Worm (Caenorhabditis elegans) whole organism, early embryonic: ENCODE data around the gene cth-2.
A peak's percentile ranks its signal among the peaks of the same experiment; 100 is the strongest.

Experiments used
- B0310.2 ChIP-seq: sonication (generic microtip); optimal IDR thresholded peaks from 2 replicates; lab custom pipeline; 2016; ENCODE audit warnings: mild to moderate bottlenecking, missing genetic modification characterization, missing compliant biosample characterization
- F13C5.2 ChIP-seq: sonication (generic microtip); optimal IDR thresholded peaks from 2 replicates; lab custom pipeline; 2017; ENCODE audit warnings: mild to moderate bottlenecking, missing genetic modification characterization, inconsistent platforms, missing compliant biosample characterization
- aly-1 ChIP-seq: sonication (generic microtip); optimal IDR thresholded peaks from 2 replicates; lab custom pipeline; 2016; ENCODE audit warnings: missing genetic modification characterization, missing compliant biosample characterization
- ama-1 ChIP-seq: fragments of 150-350 bp; optimal IDR thresholded peaks from 2 replicates; lab custom pipeline; 2014
- ceh-13 ChIP-seq: fragments of 200-800 bp; sonication (Bioruptor generic); optimal IDR thresholded peaks from 2 replicates; lab custom pipeline; 2018; ENCODE audit warnings: mild to moderate bottlenecking, missing genetic modification characterization, missing compliant biosample characterization
- ceh-36 ChIP-seq: sonication (generic microtip); optimal IDR thresholded peaks from 2 replicates; lab custom pipeline; 2016; ENCODE audit warnings: missing genetic modification characterization, inconsistent platforms, missing compliant biosample characterization
- ets-7 ChIP-seq: sonication (generic microtip); optimal IDR thresholded peaks from 2 replicates; lab custom pipeline; 2016; ENCODE audit warnings: missing genotype, missing genetic modification characterization, missing compliant biosample characterization
- flt-1 ChIP-seq: fragments of 200-800 bp; sonication (Bioruptor generic); IDR thresholded peaks from 2 replicates; pipeline ENCODE4 v1.3.6; 2022; ENCODE audit warnings: missing genetic modification characterization, missing compliant biosample characterization
- hmbx-1 ChIP-seq: sonication (generic microtip); optimal IDR thresholded peaks from 2 replicates; lab custom pipeline; 2016; ENCODE audit warnings: mild to moderate bottlenecking, missing genetic modification characterization, missing compliant biosample characterization
- hmg-4 ChIP-seq: fragments of 200-800 bp; sonication (Bioruptor generic); optimal IDR thresholded peaks from 2 replicates; lab custom pipeline; 2018; ENCODE audit warnings: mild to moderate bottlenecking, missing genetic modification characterization, missing compliant biosample characterization
- hnd-1 ChIP-seq: sonication (generic microtip); optimal IDR thresholded peaks from 2 replicates; lab custom pipeline; 2016; ENCODE audit warnings: missing genetic modification characterization, missing compliant biosample characterization
- pes-1 ChIP-seq: fragments of 200-800 bp; sonication (Bioruptor generic); IDR thresholded peaks from 2 replicates; pipeline ENCODE4 v1.3.6; 2022; ENCODE audit warnings: missing genetic modification reagents, missing genetic modification characterization, missing compliant biosample characterization
- scrt-1 ChIP-seq: fragments of 200-800 bp; sonication (Bioruptor generic); IDR thresholded peaks from 2 replicates; pipeline ENCODE4 v1.3.6; 2022; ENCODE audit warnings: missing genetic modification characterization, missing compliant biosample characterization
- sea-1 ChIP-seq: fragments of 200-800 bp; sonication (Bioruptor generic); conservative IDR thresholded peaks from 2 replicates; pipeline ENCODE4 v1.3.6; 2022; ENCODE audit warnings: missing genetic modification characterization, missing compliant biosample characterization
- tbx-11 ChIP-seq: fragments of 200-800 bp; sonication (Bioruptor generic); IDR thresholded peaks from 2 replicates; pipeline ENCODE4 v1.3.6; 2022; ENCODE audit warnings: missing genetic modification characterization, missing compliant biosample characterization
- tbx-37 ChIP-seq: fragments of 200-800 bp; sonication (Bioruptor generic); conservative IDR thresholded peaks from 2 replicates; pipeline ENCODE4 v1.3.6; 2022; ENCODE audit warnings: missing genetic modification reagents, missing genetic modification characterization, missing compliant biosample characterization
- tra-4 ChIP-seq: sonication (generic microtip); optimal IDR thresholded peaks from 2 replicates; lab custom pipeline; 2017; ENCODE audit warnings: missing genetic modification characterization, missing compliant biosample characterization

Gene cth-2

ce11 chrII:7075564-7076228 is 17.9 kb upstream of the cth-2 start, which contains the start of gene T02G5.7:
Gene T02G5.7, plus strand, starts transcription at chrII:7075614.
- TF ChIP-seq hnd-1 (tag; lab: Kevin White, UChicago), result no peak
- no peak for TF ChIP-seq pes-1 (GFP tag; lab: Robert Waterston, UW)
- TF ChIP-seq B0310.2 (tag; lab: Kevin White, UChicago), result no peak
- no peak for TF ChIP-seq aly-1 (tag; lab: Kevin White, UChicago)
- TF ChIP-seq tra-4 (tag; lab: Kevin White, UChicago), result no peak
- TF ChIP-seq ceh-36 (tag; lab: Kevin White, UChicago), result no peak
- TF ChIP-seq sea-1, result no peak
- TF ChIP-seq F13C5.2 (tag; lab: Kevin White, UChicago), result no peak
- no peak for TF ChIP-seq tbx-37 (GFP tag; lab: Robert Waterston, UW)
- TF ChIP-seq hmg-4 (GFP tag; lab: Kevin White, UChicago), result no peak

ce11 chrII:7073537-7073913 is 15.8 kb upstream of the cth-2 start, which contains the start of gene kat-1:
Gene kat-1, plus strand, starts transcription at chrII:7073814.
- TF ChIP-seq hmg-4 (GFP tag; lab: Kevin White, UChicago) (no peak), tbx-37 (GFP tag; lab: Robert Waterston, UW) (no peak), ceh-13 (GFP tag; lab: Kevin White, UChicago) (no peak), B0310.2 (tag; lab: Kevin White, UChicago) (no peak), sea-1 (no peak), ama-1 (lab: Kevin White, UChicago) (no peak), ceh-36 (tag; lab: Kevin White, UChicago) (no peak), F13C5.2 (tag; lab: Kevin White, UChicago) (no peak), scrt-1 (GFP tag; lab: Robert Waterston, UW) (no peak), aly-1 (tag; lab: Kevin White, UChicago) (no peak), tbx-11 (GFP tag; lab: Robert Waterston, UW) (no peak), tra-4 (tag; lab: Kevin White, UChicago) (no peak), hnd-1 (tag; lab: Kevin White, UChicago) (no peak), flt-1 (GFP tag; lab: Robert Waterston, UW) (no peak), ets-7 (tag; lab: Kevin White, UChicago) (no peak)

- TF ChIP-seq ceh-13 (GFP tag; lab: Kevin White, UChicago), result peak; percentile 5
- 0 out of 2 replicates have a peak, but pooled peaks have one; percentile 19 for TF ChIP-seq tbx-37 (GFP tag; lab: Robert Waterston, UW)
- TF ChIP-seq hnd-1 (tag; lab: Kevin White, UChicago), result peak; percentile 5
- no peak for TF ChIP-seq ama-1 (lab: Kevin White, UChicago)
- TF ChIP-seq ets-7 (tag; lab: Kevin White, UChicago), result peak; percentile 18
Measured at ce11 chrII:7072590-7073536, 15.1 kb upstream of the cth-2 start.

ce11 chrII:7072315-7072589 is 14.5 kb upstream of the cth-2 start, which contains the start of gene kars-1:
Gene kars-1, minus strand, starts transcription at chrII:7072415.
- TF ChIP-seq tbx-37 (GFP tag; lab: Robert Waterston, UW) (no peak), hnd-1 (tag; lab: Kevin White, UChicago) (no peak), F13C5.2 (tag; lab: Kevin White, UChicago) (no peak), hmg-4 (GFP tag; lab: Kevin White, UChicago) (no peak), sea-1 (no peak), tra-4 (tag; lab: Kevin White, UChicago) (no peak), ceh-13 (GFP tag; lab: Kevin White, UChicago) (no peak)

- TF ChIP-seq sea-1, result no peak
- no peak for TF ChIP-seq ceh-13 (GFP tag; lab: Kevin White, UChicago)
- TF ChIP-seq ceh-36 (tag; lab: Kevin White, UChicago), result no peak
- no peak for TF ChIP-seq hnd-1 (tag; lab: Kevin White, UChicago)
- TF ChIP-seq B0310.2 (tag; lab: Kevin White, UChicago), result no peak
- TF ChIP-seq ama-1 (lab: Kevin White, UChicago), result no peak
- TF ChIP-seq ets-7 (tag; lab: Kevin White, UChicago), result no peak
- no peak for TF ChIP-seq scrt-1 (GFP tag; lab: Robert Waterston, UW)
- TF ChIP-seq hmg-4 (GFP tag; lab: Kevin White, UChicago), result no peak
- no peak for TF ChIP-seq tbx-11 (GFP tag; lab: Robert Waterston, UW)
- no peak for TF ChIP-seq pes-1 (GFP tag; lab: Robert Waterston, UW)
- no peak for TF ChIP-seq tra-4 (tag; lab: Kevin White, UChicago)
- no peak for TF ChIP-seq hmbx-1 (tag; lab: Kevin White, UChicago)
- TF ChIP-seq aly-1 (tag; lab: Kevin White, UChicago), result no peak
- no peak for TF ChIP-seq tbx-37 (GFP tag; lab: Robert Waterston, UW)
- no peak for TF ChIP-seq F13C5.2 (tag; lab: Kevin White, UChicago)
- TF ChIP-seq flt-1 (GFP tag; lab: Robert Waterston, UW), result no peak
Measured at ce11 chrII:7070434-7070833, 12.7 kb upstream of the cth-2 start.

ce11 chrII:7069866-7070265 is 12.1 kb upstream of the cth-2 start, which contains the start of gene him-14:
Gene him-14, minus strand, starts transcription at chrII:7069966.
- TF ChIP-seq ets-7 (tag; lab: Kevin White, UChicago) (no peak), aly-1 (tag; lab: Kevin White, UChicago) (no peak), B0310.2 (tag; lab: Kevin White, UChicago) (no peak), tbx-11 (GFP tag; lab: Robert Waterston, UW) (no peak), hnd-1 (tag; lab: Kevin White, UChicago) (no peak), ama-1 (lab: Kevin White, UChicago) (no peak), ceh-36 (tag; lab: Kevin White, UChicago) (no peak), tbx-37 (GFP tag; lab: Robert Waterston, UW) (no peak), pes-1 (GFP tag; lab: Robert Waterston, UW) (no peak), scrt-1 (GFP tag; lab: Robert Waterston, UW) (no peak), sea-1 (no peak)
